Worm (Caenorhabditis elegans) whole organism, midembryonic: ENCODE results near the gene Y54G2A.16.

ENCODE experiments used
- T22C8.4 ChIP-seq: fragments of 200-800 bp; sonication (Bioruptor generic); IDR thresholded peaks from 2 replicates; pipeline ENCODE4 v1.3.6; 2022; ENCODE audit warnings: missing genetic modification characterization, missing compliant biosample characterization
- cog-1 ChIP-seq: sonication (generic microtip); optimal IDR thresholded peaks from 2 replicates; lab custom pipeline; 2016; ENCODE audit warnings: missing genetic modification characterization, missing compliant biosample characterization
- flt-1 ChIP-seq: fragments of 200-800 bp; sonication (Bioruptor generic); IDR thresholded peaks from 2 replicates; pipeline ENCODE4 v1.3.6; 2022; ENCODE audit warnings: missing genetic modification characterization, missing compliant biosample characterization
- klf-2 ChIP-seq: fragments of 200-800 bp; sonication (Bioruptor generic); conservative IDR thresholded peaks from 2 replicates; pipeline ENCODE4 v1.3.6; 2022; ENCODE audit warnings: missing genetic modification reagents, missing genetic modification characterization, missing compliant biosample characterization
- med-1 ChIP-seq: sonication (generic microtip); optimal IDR thresholded peaks from 2 replicates; lab custom pipeline; 2017; ENCODE audit warnings: missing genetic modification characterization, mild to moderate bottlenecking, missing compliant biosample characterization, antibody characterized with exemption, missing genetic modification reagents; ENCODE audit not compliant: insufficient read depth
- ref-1 ChIP-seq: fragments of 200-800 bp; sonication (Bioruptor generic); conservative IDR thresholded peaks from 2 replicates; pipeline ENCODE4 v1.3.6; 2022; ENCODE audit warnings: missing genetic modification reagents, missing genetic modification characterization, missing compliant biosample characterization
- tab-1 ChIP-seq: fragments of 200-800 bp; sonication (Bioruptor generic); IDR thresholded peaks from 2 replicates; pipeline ENCODE4 v1.3.6; 2022; ENCODE audit warnings: missing genetic modification characterization, missing compliant biosample characterization
- ztf-23 ChIP-seq: fragments of 200-800 bp; sonication (Bioruptor generic); IDR thresholded peaks from 2 replicates; pipeline ENCODE4 v1.3.6; 2022; ENCODE audit warnings: missing genetic modification reagents, missing genetic modification characterization, missing compliant biosample characterization
- ztf-29 ChIP-seq: fragments of 200-800 bp; sonication (Bioruptor generic); IDR thresholded peaks from 2 replicates; pipeline ENCODE4 v1.3.6; 2022; ENCODE audit warnings: missing genetic modification reagents, missing genetic modification characterization, missing compliant biosample characterization

Gene Y54G2A.16

ce11 chrIV:2849269-2849668 lies 15.4 kb downstream of the Y54G2A.16 start:
- TF ChIP-seq cog-1 (no peak), ztf-23 (GFP tag; lab: Robert Waterston, UW) (no peak), ztf-29 (GFP tag; lab: Robert Waterston, UW) (no peak), T22C8.4 (GFP tag; lab: Robert Waterston, UW) (no peak), klf-2 (no peak), tab-1 (GFP tag; lab: Robert Waterston, UW) (no peak), ref-1 (GFP tag; lab: Robert Waterston, UW) (no peak), med-1 (GFP tag; lab: Kevin White, UChicago) (no peak), flt-1 (no peak)

- TF ChIP-seq med-1 (GFP tag; lab: Kevin White, UChicago): no peak
- no peak for TF ChIP-seq ref-1 (GFP tag; lab: Robert Waterston, UW)
- no peak for TF ChIP-seq cog-1
- TF ChIP-seq klf-2: no peak
- no peak for TF ChIP-seq ztf-23 (GFP tag; lab: Robert Waterston, UW)
- no peak for TF ChIP-seq tab-1 (GFP tag; lab: Robert Waterston, UW)
- TF ChIP-seq ztf-29 (GFP tag; lab: Robert Waterston, UW): no peak
- no peak for TF ChIP-seq T22C8.4 (GFP tag; lab: Robert Waterston, UW)
- no peak for TF ChIP-seq flt-1
Measured at ce11 chrIV:2846264-2846663, 18.4 kb downstream of the Y54G2A.16 start, which contains the start of gene Y54G2A.40. Gene Y54G2A.40, plus strand, starts transcription at chrIV:2846476.

ce11 chrIV:2843882-2844281 lies 20.8 kb downstream of the Y54G2A.16 start, which contains the start of gene Y54G2A.15:
Gene Y54G2A.15, minus strand, starts transcription at chrIV:2843982.
- TF ChIP-seq ztf-23 (GFP tag; lab: Robert Waterston, UW) (no peak), flt-1 (no peak)

ce11 chrIV:2842162-2842561 lies 22.5 kb downstream of the Y54G2A.16 start, which contains the start of gene clec-84:
Gene clec-84, plus strand, starts transcription at chrIV:2842462.
- no peak for TF ChIP-seq ztf-23 (GFP tag; lab: Robert Waterston, UW)
- no peak for TF ChIP-seq ztf-29 (GFP tag; lab: Robert Waterston, UW)
- TF ChIP-seq klf-2: no peak
- no peak for TF ChIP-seq flt-1
- no peak for TF ChIP-seq ref-1 (GFP tag; lab: Robert Waterston, UW)
- TF ChIP-seq T22C8.4 (GFP tag; lab: Robert Waterston, UW): no peak
- TF ChIP-seq tab-1 (GFP tag; lab: Robert Waterston, UW): no peak
- TF ChIP-seq cog-1: no peak
- TF ChIP-seq med-1 (GFP tag; lab: Kevin White, UChicago): no peak

- TF ChIP-seq cog-1 (no peak), ztf-23 (GFP tag; lab: Robert Waterston, UW) (no peak), med-1 (GFP tag; lab: Kevin White, UChicago) (no peak), klf-2 (no peak), T22C8.4 (GFP tag; lab: Robert Waterston, UW) (no peak), tab-1 (GFP tag; lab: Robert Waterston, UW) (no peak), flt-1 (no peak), ztf-29 (GFP tag; lab: Robert Waterston, UW) (no peak), ref-1 (GFP tag; lab: Robert Waterston, UW) (no peak)
Measured at ce11 chrIV:2841260-2841659, 23.4 kb downstream of the Y54G2A.16 start, which contains the start of gene clec-83. Gene clec-83, minus strand, starts transcription at chrIV:2841472.

- TF ChIP-seq ref-1 (GFP tag; lab: Robert Waterston, UW): no peak
- no peak for TF ChIP-seq klf-2
- no peak for TF ChIP-seq ztf-23 (GFP tag; lab: Robert Waterston, UW)
Measured at ce11 chrIV:2838308-2838707, 26.3 kb downstream of the Y54G2A.16 start, which contains the start of gene Y54G2A.7. Gene Y54G2A.7, plus strand, starts transcription at chrIV:2838608.

- TF ChIP-seq med-1 (GFP tag; lab: Kevin White, UChicago) (no peak), ref-1 (GFP tag; lab: Robert Waterston, UW) (no peak), tab-1 (GFP tag; lab: Robert Waterston, UW) (no peak), klf-2 (no peak), ztf-23 (GFP tag; lab: Robert Waterston, UW) (no peak), flt-1 (no peak), cog-1 (no peak), ztf-29 (GFP tag; lab: Robert Waterston, UW) (no peak), T22C8.4 (GFP tag; lab: Robert Waterston, UW) (no peak)
Measured at ce11 chrIV:2835364-2835763, 29.3 kb downstream of the Y54G2A.16 start, which contains the start of gene clec-82. Gene clec-82, plus strand, starts transcription at chrIV:2835664.

- TF ChIP-seq ztf-23 (GFP tag; lab: Robert Waterston, UW): no peak
- TF ChIP-seq ref-1 (GFP tag; lab: Robert Waterston, UW): no peak
- no peak for TF ChIP-seq med-1 (GFP tag; lab: Kevin White, UChicago)
- TF ChIP-seq ztf-29 (GFP tag; lab: Robert Waterston, UW): no peak
- no peak for TF ChIP-seq tab-1 (GFP tag; lab: Robert Waterston, UW)
- no peak for TF ChIP-seq flt-1
- TF ChIP-seq klf-2: no peak
- TF ChIP-seq T22C8.4 (GFP tag; lab: Robert Waterston, UW): no peak
- TF ChIP-seq cog-1: no peak
Measured at ce11 chrIV:2834516-2834915, 30.1 kb downstream of the Y54G2A.16 start, which contains the start of gene pudl-2. Gene pudl-2, plus strand, starts transcription at chrIV:2834816.

- TF ChIP-seq cog-1 (no peak), tab-1 (GFP tag; lab: Robert Waterston, UW) (no peak), flt-1 (no peak), klf-2 (no peak)
Measured at ce11 chrIV:2832587-2832986, 32.1 kb downstream of the Y54G2A.16 start, which contains the start of the genes Y54G2A.48 and pudl-1. Gene Y54G2A.48, minus strand, starts transcription at chrIV:2832687. Gene pudl-1, plus strand, starts transcription at chrIV:2832906.

ce11 chrIV:2826335-2826734 lies 38.3 kb downstream of the Y54G2A.16 start:
- TF ChIP-seq ref-1 (GFP tag; lab: Robert Waterston, UW) (no peak), ztf-23 (GFP tag; lab: Robert Waterston, UW) (no peak), klf-2 (no peak), flt-1 (no peak), tab-1 (GFP tag; lab: Robert Waterston, UW) (no peak), T22C8.4 (GFP tag; lab: Robert Waterston, UW) (no peak), cog-1 (no peak), med-1 (GFP tag; lab: Kevin White, UChicago) (no peak), ztf-29 (GFP tag; lab: Robert Waterston, UW) (no peak)
